Worm (Caenorhabditis elegans): Measurements from ENCODE around the gene Y17G7B.18.

The Y17G7B.18 gene

DNA sequence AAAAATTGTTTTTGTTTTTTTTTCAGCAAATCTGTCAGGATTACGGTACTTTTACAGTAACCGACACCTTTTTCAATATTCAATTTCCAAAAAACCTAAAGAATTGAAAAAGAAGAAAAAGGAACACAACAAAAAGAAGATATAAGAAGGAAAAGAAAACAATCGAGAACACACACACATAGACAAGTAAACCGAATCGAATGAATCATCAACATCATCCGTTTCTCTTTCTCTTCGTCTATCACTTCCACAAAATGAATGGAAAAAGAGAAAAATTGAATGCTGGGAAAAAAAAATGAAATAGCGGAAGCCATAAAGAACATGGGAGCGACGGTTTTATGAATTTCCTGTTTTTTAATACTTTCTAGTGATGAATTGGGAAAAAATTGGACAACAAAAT lies 26.2 kb downstream of the Y17G7B.18 start:
- no peak for TF ChIP-seq sdc-2 (tag; optimal IDR thresholded peaks at IDR 0.05)
- TF ChIP-seq che-1 (tag; optimal IDR thresholded peaks at IDR 0.05) = no peak
- no peak for TF ChIP-seq C08G9.2 (tag; optimal IDR thresholded peaks at IDR 0.05)
- no peak for TF ChIP-seq ceh-19 (GFP tag; optimal IDR thresholded peaks at IDR 0.05)
- TF ChIP-seq ceh-34 (tag; optimal IDR thresholded peaks at IDR 0.05) = no peak
- no peak for TF ChIP-seq ceh-24 (tag; optimal IDR thresholded peaks at IDR 0.05)

DNA sequence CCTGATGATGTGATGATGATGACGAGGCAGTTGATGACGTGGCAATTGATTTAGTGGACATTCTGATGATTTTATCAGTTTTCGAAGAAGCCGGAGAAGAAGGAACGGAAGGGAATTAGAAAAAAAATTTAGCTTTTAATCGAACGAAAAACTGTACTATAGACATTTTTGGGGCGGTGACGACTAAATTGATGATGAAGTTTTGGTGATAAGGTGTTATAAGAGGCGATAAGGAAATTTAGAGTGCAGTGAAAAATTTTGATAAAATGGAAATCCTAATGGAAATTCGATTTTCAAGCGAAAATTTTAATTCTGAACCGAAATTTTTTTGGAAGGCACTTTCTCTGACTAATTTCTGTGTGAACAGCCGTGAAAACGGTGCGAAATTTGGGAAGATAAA lies 27.6 kb downstream of the Y17G7B.18 start:
- TF ChIP-seq dve-1 (tag; optimal IDR thresholded peaks at IDR 0.05) (no peak), elt-2 (tag; optimal IDR thresholded peaks at IDR 0.05) (peak; percentile 28)

DNA sequence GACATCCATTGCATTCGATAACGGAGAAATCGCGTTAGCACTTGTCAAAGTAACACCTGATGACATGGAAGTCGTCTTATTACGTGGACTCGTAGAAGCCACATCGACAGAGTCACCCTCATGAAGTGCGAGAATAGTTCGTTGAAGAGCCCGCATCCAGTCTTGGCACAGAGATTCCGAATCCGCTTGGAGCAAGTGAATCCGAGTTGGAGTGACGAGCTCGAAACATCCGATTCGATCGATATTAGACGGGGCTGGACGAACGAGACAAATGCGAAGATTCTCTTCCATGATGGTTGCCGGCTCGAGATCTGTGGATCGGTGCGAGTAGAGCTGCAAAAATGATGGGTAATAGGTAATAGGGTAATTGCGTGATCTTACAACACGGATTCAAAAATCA lies 30.4 kb downstream of the Y17G7B.18 start:
- TF ChIP-seq ahr-1 (tag; optimal IDR thresholded peaks at IDR 0.05) (no peak), ceh-19 (GFP tag; optimal IDR thresholded peaks at IDR 0.05) (no peak), unc-42 (tag; optimal IDR thresholded peaks at IDR 0.05) (no peak), elt-2 (tag; optimal IDR thresholded peaks at IDR 0.05) (no peak), hlh-13 (GFP tag; optimal IDR thresholded peaks at IDR 0.05) (no peak), hlh-8 (tag; optimal IDR thresholded peaks at IDR 0.05) (no peak), eyg-1 (tag; optimal IDR thresholded peaks at IDR 0.05) (no peak), nhr-11 (tag; optimal IDR thresholded peaks at IDR 0.05) (no peak), K02D7.2 (tag; optimal IDR thresholded peaks at IDR 0.05) (no peak), pqm-1 (tag; optimal IDR thresholded peaks at IDR 0.05) (no peak)

DNA sequence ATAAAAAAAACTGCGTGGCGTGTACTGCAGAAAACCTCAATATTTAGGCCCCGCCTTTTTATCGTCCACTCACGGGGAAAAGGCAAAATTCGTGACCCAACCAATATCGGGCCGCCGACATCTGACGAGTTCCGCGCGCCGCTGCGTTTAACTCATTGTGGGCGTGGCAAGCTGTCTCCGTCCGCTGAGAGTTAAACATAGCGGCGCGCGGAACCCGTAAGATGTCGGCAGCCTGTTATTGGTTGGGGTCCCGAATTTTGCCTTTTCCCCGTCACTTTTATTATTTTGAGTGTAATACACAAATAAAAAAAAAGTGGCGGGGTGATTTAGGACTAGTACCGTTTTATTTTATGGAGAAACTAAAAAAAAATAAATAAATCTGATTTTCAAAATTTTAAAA lies 31.3 kb downstream of the Y17G7B.18 start:
- TF ChIP-seq pag-3 (tag; optimal IDR thresholded peaks at IDR 0.05; ENCODE audit: borderline replicate concordance) (no peak), Y22D7AL.16 (tag; optimal IDR thresholded peaks at IDR 0.05) (no peak), ceh-30 (tag; optimal IDR thresholded peaks at IDR 0.05) (no peak), syd-9 (tag; optimal IDR thresholded peaks at IDR 0.05) (no peak), zip-5 (tag; optimal IDR thresholded peaks at IDR 0.05) (no peak), dmd-4 (tag; optimal IDR thresholded peaks at IDR 0.05; ENCODE audit: borderline replicate concordance) (no peak), sox-2 (GFP tag; IDR thresholded peaks at IDR 0.05) (no peak), ceh-14 (tag; optimal IDR thresholded peaks at IDR 0.05) (no peak), mec-3 (tag; optimal IDR thresholded peaks at IDR 0.05; ENCODE audit: borderline replicate concordance) (no peak), odd-2 (tag; optimal IDR thresholded peaks at IDR 0.05) (no peak), nfya-1 (tag; optimal IDR thresholded peaks at IDR 0.05) (no peak), nhr-11 (tag; optimal IDR thresholded peaks at IDR 0.05) (no peak), npax-4 (tag; optimal IDR thresholded peaks at IDR 0.05) (no peak), elt-2 (tag; optimal IDR thresholded peaks at IDR 0.05) (no peak)

DNA sequence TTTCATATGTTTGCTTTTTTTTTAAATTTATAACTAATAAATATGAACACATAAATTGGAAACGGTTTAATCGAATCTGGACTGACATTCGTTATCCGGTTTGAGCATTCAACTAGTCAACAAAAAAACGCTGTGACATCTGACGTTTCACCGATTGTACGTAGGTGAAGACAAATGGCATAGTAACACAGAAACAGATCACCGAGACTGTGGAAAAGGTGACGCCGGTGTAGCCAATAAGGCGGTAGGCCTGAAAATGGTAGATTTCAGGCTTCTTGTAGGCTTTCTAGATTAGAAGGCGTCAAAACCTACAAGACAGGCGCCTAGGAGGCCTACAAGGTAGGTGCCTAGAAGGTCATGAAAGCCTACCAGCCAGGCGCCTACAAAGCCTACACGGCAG lies 36.4 kb downstream of the Y17G7B.18 start:
- TF ChIP-seq ref-2 (tag; optimal IDR thresholded peaks at IDR 0.05) (no peak), ceh-45 (GFP tag; IDR thresholded peaks at IDR 0.05) (no peak), madf-2 (tag; optimal IDR thresholded peaks at IDR 0.05) (no peak), gmeb-2 (tag; optimal IDR thresholded peaks at IDR 0.05) (no peak), pha-2 (tag; optimal IDR thresholded peaks at IDR 0.05) (no peak), fax-1 (tag; optimal IDR thresholded peaks at IDR 0.05) (no peak), sdc-2 (tag; optimal IDR thresholded peaks at IDR 0.05) (no peak), odd-2 (tag; optimal IDR thresholded peaks at IDR 0.05) (no peak), nhr-11 (tag; optimal IDR thresholded peaks at IDR 0.05) (no peak), ceh-34 (tag; optimal IDR thresholded peaks at IDR 0.05) (no peak), hlh-8 (tag; optimal IDR thresholded peaks at IDR 0.05) (no peak), nfya-1 (tag; optimal IDR thresholded peaks at IDR 0.05) (no peak), pax-1 (tag; optimal IDR thresholded peaks at IDR 0.05) (no peak), pqm-1 (tag; optimal IDR thresholded peaks at IDR 0.05) (no peak), pag-3 (tag; optimal IDR thresholded peaks at IDR 0.05; ENCODE audit: borderline replicate concordance) (no peak)
